Worm (Caenorhabditis elegans): ENCODE results near the gene gba-4.

gba-4 gene

ce11 chrIV:5334518-5334917, 16.2 kb downstream of the gba-4 start (continued):
- TF ChIP-seq ZK337.2 (GFP tag; IDR thresholded peaks at IDR 0.05) (peak; percentile 71), mdt-29 (GFP tag; IDR thresholded peaks at IDR 0.05) (no peak), nhr-237 (tag; optimal IDR thresholded peaks at IDR 0.05) (no peak), Y48G9A.11 (GFP tag; IDR thresholded peaks at IDR 0.05) (no peak), lin-39 (tag; optimal IDR thresholded peaks at IDR 0.05) (no peak)

DNA sequence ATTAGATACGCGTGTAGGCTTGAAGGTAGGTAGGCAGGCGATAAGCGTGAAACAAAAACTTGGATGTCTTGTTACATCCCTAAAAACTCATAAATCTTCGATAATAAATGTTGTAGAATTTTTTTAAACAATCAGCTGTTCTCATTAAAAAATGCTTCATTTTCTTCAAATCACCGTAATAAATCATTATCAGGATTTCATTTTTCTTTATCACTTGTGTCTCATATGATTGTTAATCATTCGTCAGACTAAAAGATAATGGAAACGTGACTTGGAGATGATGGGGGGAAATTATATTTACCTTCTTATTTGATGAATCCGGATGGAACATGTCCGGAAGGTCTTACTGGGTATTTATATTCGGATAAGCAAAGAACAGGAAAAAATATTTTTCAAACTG, 17.2 kb downstream of the gba-4 start:
- TF ChIP-seq mdl-1 (tag; optimal IDR thresholded peaks at IDR 0.05) (peak in 1 of 2 experiments; percentile 38), madf-5 (GFP tag; IDR thresholded peaks at IDR 0.05) (no peak), nhr-48 (tag; optimal IDR thresholded peaks at IDR 0.05) (no peak), mxl-3 (GFP tag; optimal IDR thresholded peaks at IDR 0.05) (no peak), nhr-28 (tag; optimal IDR thresholded peaks at IDR 0.05) (peak; percentile 13), hlh-30 (tag; optimal IDR thresholded peaks at IDR 0.05; ENCODE audit: insufficient read depth) (peak; percentile 45), ceh-20 (GFP tag; IDR thresholded peaks at IDR 0.05) (peak; percentile 31; the same call in 1 of the 2 replicates)

- no peak for TF ChIP-seq nhr-42 (GFP tag; IDR thresholded peaks at IDR 0.05)
- TF ChIP-seq snpc-1.2 (GFP tag; IDR thresholded peaks at IDR 0.05), result no peak
- TF ChIP-seq set-16 (GFP tag; IDR thresholded peaks at IDR 0.05), result no peak
Observed at ce11 chrIV:5332178-5332577, 18.5 kb downstream of the gba-4 start, which contains the start of gene Y4C6B.3. Gene Y4C6B.3, plus strand, starts transcription at chrIV:5332478.

ce11 chrIV:5326144-5326543, 24.6 kb downstream of the gba-4 start, which contains the start of gene Y4C6B.4:
Gene Y4C6B.4, plus strand, starts transcription at chrIV:5326444.
- no peak for TF ChIP-seq vab-7 (GFP tag; IDR thresholded peaks at IDR 0.05)
- TF ChIP-seq zip-2 (tag; optimal IDR thresholded peaks at IDR 0.05), result no peak
- no peak for TF ChIP-seq hlh-30 (tag; optimal IDR thresholded peaks at IDR 0.05; ENCODE audit: insufficient read depth)
- no peak for TF ChIP-seq hmg-1.1 (GFP tag; IDR thresholded peaks at IDR 0.05)
- no peak for TF ChIP-seq F26F4.8 (GFP tag; conservative IDR thresholded peaks at IDR 0.05)
- no peak for TF ChIP-seq D1046.2 (GFP tag; IDR thresholded peaks at IDR 0.05)
- TF ChIP-seq unc-39 (tag; optimal IDR thresholded peaks at IDR 0.05), result no peak
- no peak for TF ChIP-seq lir-3 (tag; optimal IDR thresholded peaks at IDR 0.05)
- no peak for TF ChIP-seq aly-2 (tag; optimal IDR thresholded peaks at IDR 0.05)
- TF ChIP-seq ctbp-1 (GFP tag; IDR thresholded peaks at IDR 0.05), result no peak
- no peak for TF ChIP-seq mdl-1 (tag; optimal IDR thresholded peaks at IDR 0.05)
- TF ChIP-seq zip-11 (GFP tag; IDR thresholded peaks at IDR 0.05), result no peak
- TF ChIP-seq Y48G9A.11 (GFP tag; IDR thresholded peaks at IDR 0.05), result no peak
- TF ChIP-seq sdz-12 (GFP tag; optimal IDR thresholded peaks at IDR 0.05), result no peak

DNA sequence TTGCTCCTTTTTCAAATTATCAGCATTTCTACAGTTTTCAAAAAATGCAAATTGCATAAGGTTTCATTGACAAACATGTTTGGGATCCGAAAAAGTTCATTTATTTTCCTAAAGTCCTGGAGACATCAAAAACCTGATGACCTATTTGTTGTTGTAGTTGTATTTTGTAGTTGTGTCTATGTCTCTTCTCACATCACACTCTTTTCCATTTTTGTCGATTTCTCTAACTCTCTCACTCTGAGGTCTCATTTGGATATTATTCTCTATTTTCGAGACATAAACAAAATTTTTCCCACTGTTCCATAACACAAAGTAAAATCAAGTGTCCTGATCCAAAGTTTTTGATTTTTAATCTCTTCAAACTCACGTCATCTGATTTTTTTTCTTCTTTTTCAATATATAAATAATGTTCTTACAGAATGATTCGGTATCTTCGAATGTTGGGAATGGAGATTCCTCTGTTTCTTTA, 31.8 kb downstream of the gba-4 start, which contains the start of gene slc-46A:
Gene slc-46A, plus strand, starts transcription at position 419 of the 469 bp plus-strand sequence.
- TF ChIP-seq daf-12 (tag; optimal IDR thresholded peaks at IDR 0.05), result no peak
- no peak for TF ChIP-seq lin-13 (GFP tag; optimal IDR thresholded peaks at IDR 0.05)
- no peak for TF ChIP-seq rbr-2 (tag; optimal IDR thresholded peaks at IDR 0.05)
- no peak for TF ChIP-seq tra-1 (GFP tag; IDR thresholded peaks at IDR 0.05)
- TF ChIP-seq daf-16 (GFP tag; optimal IDR thresholded peaks at IDR 0.05), result no peak
- peak; percentile 5 for TF ChIP-seq daf-16 (tag; optimal IDR thresholded peaks at IDR 0.05)
- TF ChIP-seq nhr-28 (tag; optimal IDR thresholded peaks at IDR 0.05), result peak; percentile 86
- peak; percentile 51 for TF ChIP-seq pqm-1 (tag; optimal IDR thresholded peaks at IDR 0.05)
- TF ChIP-seq aha-1 (tag), result peak; percentile 61
- no peak for TF ChIP-seq ceh-62 (tag; optimal IDR thresholded peaks at IDR 0.05)
- no peak for TF ChIP-seq aly-2 (tag; optimal IDR thresholded peaks at IDR 0.05)

Data from whole organism, L4 larva.